Worm (Caenorhabditis elegans) whole organism, L2 larva: ENCODE measurements around the gene fat-5.
A peak's percentile ranks its signal among the peaks of the same experiment; 100 is the strongest.

ENCODE experiments used
- Y55F3AM.14 ChIP-seq: fragments of 200-800 bp; sonication (Bioruptor generic); optimal IDR thresholded peaks from 2 replicates; lab custom pipeline; 2018; ENCODE audit warnings: mild to moderate bottlenecking, missing genetic modification characterization, missing compliant biosample characterization
- elt-3 ChIP-seq: sonication (generic microtip); optimal IDR thresholded peaks from 2 replicates; lab custom pipeline; 2017; ENCODE audit warnings: missing biosample characterization, missing genetic modification characterization
- fos-1 ChIP-seq: fragments of 150-350 bp; optimal IDR thresholded peaks from 2 replicates; lab custom pipeline; 2014; ENCODE audit warnings: missing biosample characterization, missing genetic modification characterization
- lin-39 ChIP-seq: fragments of 150-350 bp; optimal IDR thresholded peaks from 2 replicates; lab custom pipeline; 2014; ENCODE audit warnings: missing biosample characterization, missing genetic modification reagents, missing genetic modification characterization
- nhr-12 ChIP-seq: fragments of 150-350 bp; optimal IDR thresholded peaks from 2 replicates; lab custom pipeline; 2014; ENCODE audit warnings: missing biosample characterization, missing genetic modification characterization
- sem-4 ChIP-seq: fragments of 150-350 bp; optimal IDR thresholded peaks from 2 replicates; lab custom pipeline; 2014; ENCODE audit warnings: missing biosample characterization, missing genetic modification reagents, missing genetic modification characterization
- skn-1 ChIP-seq: sonication (generic microtip); optimal IDR thresholded peaks from 2 replicates; lab custom pipeline; 2017; ENCODE audit warnings: missing biosample characterization, missing genetic modification characterization
- sma-9 ChIP-seq, 2 experiments: fragments of 150-350 bp in 1 of 2; sonication (generic microtip) in 1 of 2; optimal IDR thresholded peaks; 2 replicates each; lab custom pipeline; 2014 to 2016; ENCODE audit warnings: missing genetic modification characterization in 2 of 2, mild to moderate bottlenecking in 1 of 2, missing biosample characterization in 1 of 2, missing compliant biosample characterization in 1 of 2, missing genetic modification reagents in 1 of 2, moderate library complexity in 1 of 2
- unc-55 ChIP-seq: fragments of 150-350 bp; sonication (generic microtip); optimal IDR thresholded peaks from 3 replicates; lab custom pipeline; 2014; ENCODE audit warnings: missing biosample characterization, missing genetic modification reagents, missing genetic modification characterization
- zag-1 ChIP-seq: fragments of 150-350 bp; optimal IDR thresholded peaks from 2 replicates; lab custom pipeline; 2014; ENCODE audit warnings: missing biosample characterization, missing genetic modification characterization

ce11 chrV:17728757-17729156 is 4.0 kb downstream of the fat-5 start:
- TF ChIP-seq elt-3: no peak
- no peak for TF ChIP-seq unc-55 (GFP tag; lab: Kevin White, UChicago)
- TF ChIP-seq zag-1 (tag; lab: Kevin White, UChicago): no peak
- TF ChIP-seq Y55F3AM.14: no peak
- peak; percentile 23 for TF ChIP-seq sma-9 (GFP tag; optimal IDR thresholded peaks at IDR 0.05; lab: Kevin White, UChicago)
- TF ChIP-seq sma-9 (tag; optimal IDR thresholded peaks at IDR 0.05; lab: Kevin White, UChicago): no peak
- TF ChIP-seq skn-1 (tag; lab: Kevin White, UChicago): no peak
- no peak for TF ChIP-seq lin-39 (tag; lab: Kevin White, UChicago)
- no peak for TF ChIP-seq nhr-12
- TF ChIP-seq sem-4 (tag; lab: Kevin White, UChicago): no peak
- no peak for TF ChIP-seq fos-1 (tag; lab: Kevin White, UChicago)
